Fruit fly (Drosophila melanogaster): ENCODE data around the gene dnd.

Gene dnd

DNA sequence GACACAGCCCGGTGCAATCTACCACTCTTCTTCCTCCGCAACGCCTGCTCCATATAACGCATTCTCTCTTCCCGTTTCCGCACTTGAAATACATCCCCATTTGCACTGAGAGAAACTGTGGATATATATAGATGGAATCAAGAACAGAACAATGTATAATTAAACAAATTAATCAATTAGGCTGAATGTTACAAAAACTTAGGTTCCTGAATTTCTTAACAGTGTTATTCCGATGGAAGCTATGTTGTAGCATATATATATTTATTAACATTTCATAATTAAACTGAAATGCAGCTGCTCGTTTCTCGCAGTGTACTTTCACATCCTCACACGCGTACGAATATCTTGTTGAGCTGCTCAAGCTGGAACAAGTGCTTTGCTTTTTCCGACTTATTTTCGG, 27.6 kb downstream of the dnd start (continued):
- TF ChIP-seq CG15269 (tag; optimal IDR thresholded peaks at IDR 0.05) (no peak), vfl (GFP tag; optimal IDR thresholded peaks at IDR 0.05) (no peak), CG4424 (GFP tag; optimal IDR thresholded peaks at IDR 0.05) (peak; percentile 47), Rfx (GFP tag; IDR thresholded peaks at IDR 0.05) (no peak), CG10959 (GFP tag; IDR thresholded peaks at IDR 0.05) (peak; percentile 36), usp (GFP tag; optimal IDR thresholded peaks at IDR 0.05) (no peak), da (GFP tag; optimal IDR thresholded peaks at IDR 0.05) (no peak), CG11504 (tag; optimal IDR thresholded peaks at IDR 0.05) (peak; percentile 54), Ptx1 (GFP tag; IDR thresholded peaks at IDR 0.05) (peak; percentile 42; the same call in 1 of the 2 replicates), Vsx1 (GFP tag; optimal IDR thresholded peaks at IDR 0.05) (no peak), CG31224 (GFP tag; IDR thresholded peaks at IDR 0.05) (no peak), CG18262 (tag; optimal IDR thresholded peaks at IDR 0.05) (peak; percentile 80), CHES-1-like (GFP tag; optimal IDR thresholded peaks at IDR 0.05) (no peak), sug (tag; optimal IDR thresholded peaks at IDR 0.05) (no peak), pum (GFP tag; optimal IDR thresholded peaks at IDR 0.05) (peak; percentile 26), CG6854 (GFP tag; optimal IDR thresholded peaks at IDR 0.05) (no peak), CG7987 (GFP tag; optimal IDR thresholded peaks at IDR 0.05) (no peak), CG3726 (GFP tag; IDR thresholded peaks at IDR 0.05) (no peak), B-H1 (GFP tag; IDR thresholded peaks at IDR 0.05) (no peak), CG10654 (GFP tag; optimal IDR thresholded peaks at IDR 0.05) (peak; percentile 20), CG9727 (GFP tag; optimal IDR thresholded peaks at IDR 0.05) (peak; percentile 63), kah (GFP tag; optimal IDR thresholded peaks at IDR 0.05) (no peak), onecut (GFP tag; IDR thresholded peaks at IDR 0.05) (peak; percentile 33), lmd (GFP tag; IDR thresholded peaks at IDR 0.05) (0 out of 2 replicates have a peak, but pooled peaks have one; percentile 11), Fer3 (tag; optimal IDR thresholded peaks at IDR 0.05) (no peak), amos (GFP tag; IDR thresholded peaks at IDR 0.05; ENCODE audit: partially characterized antibody) (no peak), CG6254 (GFP tag; optimal IDR thresholded peaks at IDR 0.05) (peak; percentile 40), Sox100B (GFP tag; optimal IDR thresholded peaks at IDR 0.05) (peak; percentile 38), CG8478 (optimal IDR thresholded peaks at IDR 0.05) (no peak), nom (GFP tag; optimal IDR thresholded peaks at IDR 0.05) (peak; percentile 61), Myb (GFP tag; optimal IDR thresholded peaks at IDR 0.05) (no peak), D19B (GFP tag; optimal IDR thresholded peaks at IDR 0.05) (no peak), pb (GFP tag; optimal IDR thresholded peaks at IDR 0.05) (no peak), nerfin-2 (GFP tag; IDR thresholded peaks at IDR 0.05; ENCODE audit: partially characterized antibody) (no peak), H2.0 (GFP tag; IDR thresholded peaks at IDR 0.05) (no peak), CG1024 (GFP tag; IDR thresholded peaks at IDR 0.05) (no peak), Atf-2 (GFP tag; optimal IDR thresholded peaks at IDR 0.05) (peak; percentile 39), crol (GFP tag; IDR thresholded peaks at IDR 0.05) (0 out of 2 replicates have a peak, but pooled peaks have one; percentile 17), knrl (GFP tag; IDR thresholded peaks at IDR 0.05; ENCODE audit: partially characterized antibody) (no peak), Blimp-1 (GFP tag; optimal IDR thresholded peaks at IDR 0.05) (peak; percentile 49), CG13424 (tag; optimal IDR thresholded peaks at IDR 0.05) (peak; percentile 43), sisA (GFP tag; IDR thresholded peaks at IDR 0.05) (peak; percentile 20; the same call in 1 of the 2 replicates), phol (tag; optimal IDR thresholded peaks at IDR 0.05) (peak; percentile 63), maf-S (GFP tag; optimal IDR thresholded peaks at IDR 0.05) (no peak), CG1529 (GFP tag; optimal IDR thresholded peaks at IDR 0.05) (peak; percentile 40), CG9876 (GFP tag; optimal IDR thresholded peaks at IDR 0.05) (no peak), CkIIα-i1 (GFP tag; IDR thresholded peaks at IDR 0.05) (no peak), zen2 (GFP tag; IDR thresholded peaks at IDR 0.05; ENCODE audit: partially characterized antibody) (no peak), CG6272 (GFP tag; IDR thresholded peaks at IDR 0.05) (no peak), CG17359 (tag; optimal IDR thresholded peaks at IDR 0.05) (peak; percentile 44), CG4617 (GFP tag; optimal IDR thresholded peaks at IDR 0.05; ENCODE audit: borderline replicate concordance) (no peak), chn (GFP tag; optimal IDR thresholded peaks at IDR 0.05) (peak; percentile 31)

All from whole organism, embryonic.